Fruit fly (Drosophila melanogaster): ENCODE measurements around the gene CG14111.

DNA sequence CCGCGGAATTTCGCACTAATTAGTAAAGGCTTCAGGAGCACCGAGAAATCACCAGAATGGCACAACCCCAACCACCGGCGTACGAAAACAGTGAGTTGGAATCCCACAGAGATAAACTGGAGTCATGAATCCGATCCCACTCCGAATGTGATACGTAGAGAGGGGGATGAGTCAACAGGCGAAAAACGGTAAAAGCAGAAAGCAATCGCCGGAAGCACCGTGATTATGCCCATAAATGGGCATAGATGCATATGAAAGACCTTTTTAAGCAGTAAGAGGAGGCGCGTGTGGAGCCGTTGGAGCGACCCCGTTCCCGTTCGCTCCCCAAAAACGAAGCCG, 35.1 kb downstream of the CG14111 start:
- TF ChIP-seq psq (GFP tag; optimal IDR thresholded peaks at IDR 0.05) = no peak
- TF ChIP-seq HLH106 (tag; optimal IDR thresholded peaks at IDR 0.05) = no peak
- TF ChIP-seq fru (GFP tag; optimal IDR thresholded peaks at IDR 0.05) = no peak
- no peak for TF ChIP-seq CG9705 (GFP tag; optimal IDR thresholded peaks at IDR 0.05)
